Worm (Caenorhabditis elegans) whole organism, L2 larva: ENCODE data around the gene F23H11.5.

Experiments
- C34F6.9 ChIP-seq: fragments of 150-350 bp; optimal IDR thresholded peaks from 2 replicates; lab custom pipeline; 2014; ENCODE audit warnings: missing biosample characterization, missing genetic modification characterization
- F13H6.1 ChIP-seq: sonication (generic microtip); optimal IDR thresholded peaks from 2 replicates; lab custom pipeline; 2016; ENCODE audit warnings: missing genetic modification characterization, missing compliant biosample characterization
- R02D3.7 ChIP-seq: fragments of 150-350 bp; optimal IDR thresholded peaks from 2 replicates; lab custom pipeline; 2014; ENCODE audit warnings: missing biosample characterization, missing genetic modification characterization
- Y55F3AM.14 ChIP-seq: fragments of 200-800 bp; sonication (Bioruptor generic); optimal IDR thresholded peaks from 2 replicates; lab custom pipeline; 2018; ENCODE audit warnings: mild to moderate bottlenecking, missing genetic modification characterization, missing compliant biosample characterization
- ZK546.5 ChIP-seq: sonication (generic microtip); optimal IDR thresholded peaks from 2 replicates; lab custom pipeline; 2017; ENCODE audit warnings: missing biosample characterization, missing genetic modification characterization
- alr-1 ChIP-seq: fragments of 150-350 bp; optimal IDR thresholded peaks from 2 replicates; lab custom pipeline; 2014; ENCODE audit warnings: missing biosample characterization, missing genetic modification characterization
- ama-1 ChIP-seq: fragments of 150-350 bp; optimal IDR thresholded peaks from 2 replicates; lab custom pipeline; 2018; ENCODE audit warnings: inconsistent platforms
- blmp-1 ChIP-seq: sonication (generic microtip); optimal IDR thresholded peaks from 2 replicates; lab custom pipeline; 2017; ENCODE audit warnings: missing genetic modification characterization, mild to moderate bottlenecking, missing compliant biosample characterization, antibody characterized with exemption, moderate library complexity; ENCODE audit not compliant: insufficient read depth
- ceh-82 ChIP-seq: fragments of 150-350 bp; optimal IDR thresholded peaks from 2 replicates; lab custom pipeline; 2014; ENCODE audit warnings: missing biosample characterization, missing genetic modification characterization
- crh-2 ChIP-seq: sonication (generic microtip); optimal IDR thresholded peaks from 2 replicates; lab custom pipeline; 2017; ENCODE audit warnings: missing biosample characterization, missing genetic modification characterization
- egl-27 ChIP-seq: sonication (generic microtip); optimal IDR thresholded peaks from 3 replicates; lab custom pipeline; 2017; ENCODE audit warnings: missing biosample characterization, missing genetic modification reagents, missing genetic modification characterization
- elt-3 ChIP-seq: sonication (generic microtip); optimal IDR thresholded peaks from 2 replicates; lab custom pipeline; 2017; ENCODE audit warnings: missing biosample characterization, missing genetic modification characterization
- lin-11 ChIP-seq: fragments of 150-350 bp; sonication (generic microtip); optimal IDR thresholded peaks from 2 replicates; lab custom pipeline; 2014; ENCODE audit warnings: missing biosample characterization, missing genetic modification characterization, inconsistent platforms, mixed read lengths
- lsy-2 ChIP-seq, 2 experiments: fragments of 150-350 bp in 1 of 2; sonication (generic microtip) in 1 of 2; optimal IDR thresholded peaks; 2 replicates each; lab custom pipeline; 2014 to 2017; ENCODE audit warnings: missing biosample characterization in 2 of 2, missing genetic modification characterization in 2 of 2
- mab-5 ChIP-seq: fragments of 150-350 bp; optimal IDR thresholded peaks from 2 replicates; lab custom pipeline; 2014; ENCODE audit warnings: missing biosample characterization, missing genetic modification characterization
- mbf-1 ChIP-seq: sonication (generic microtip); optimal IDR thresholded peaks from 2 replicates; lab custom pipeline; 2017; ENCODE audit warnings: missing biosample characterization, missing genetic modification characterization
- nhr-10 ChIP-seq: sonication (generic microtip); optimal IDR thresholded peaks from 2 replicates; lab custom pipeline; 2017; ENCODE audit warnings: missing biosample characterization, missing genetic modification characterization
- nhr-11 ChIP-seq: fragments of 150-350 bp; optimal IDR thresholded peaks from 2 replicates; lab custom pipeline; 2014; ENCODE audit warnings: missing biosample characterization, missing genetic modification characterization
- nhr-12 ChIP-seq: fragments of 150-350 bp; optimal IDR thresholded peaks from 2 replicates; lab custom pipeline; 2014; ENCODE audit warnings: missing biosample characterization, missing genetic modification characterization
- nhr-129 ChIP-seq: fragments of 150-350 bp; optimal IDR thresholded peaks from 2 replicates; lab custom pipeline; 2014; ENCODE audit warnings: missing biosample characterization, missing genetic modification characterization
- nhr-23 ChIP-seq: fragments of 150-350 bp; optimal IDR thresholded peaks from 2 replicates; lab custom pipeline; 2014; ENCODE audit warnings: missing biosample characterization, missing genetic modification reagents, missing genetic modification characterization
- nhr-237 ChIP-seq: fragments of 150-350 bp; optimal IDR thresholded peaks from 2 replicates; lab custom pipeline; 2014; ENCODE audit warnings: missing biosample characterization, missing genetic modification characterization
- nhr-25 ChIP-seq: fragments of 150-350 bp; sonication (generic microtip); optimal IDR thresholded peaks from 3 replicates; lab custom pipeline; 2014; ENCODE audit warnings: missing biosample characterization, missing genetic modification characterization
- sem-4 ChIP-seq: fragments of 150-350 bp; optimal IDR thresholded peaks from 2 replicates; lab custom pipeline; 2014; ENCODE audit warnings: missing biosample characterization, missing genetic modification reagents, missing genetic modification characterization
- skn-1 ChIP-seq: sonication (generic microtip); optimal IDR thresholded peaks from 2 replicates; lab custom pipeline; 2017; ENCODE audit warnings: missing biosample characterization, missing genetic modification characterization
- sma-3 ChIP-seq: sonication (generic microtip); optimal IDR thresholded peaks from 2 replicates; lab custom pipeline; 2016; ENCODE audit warnings: missing genetic modification reagents, missing genetic modification characterization, missing compliant biosample characterization
- sma-9 ChIP-seq, 2 experiments: fragments of 150-350 bp in 1 of 2; sonication (generic microtip) in 1 of 2; optimal IDR thresholded peaks; 2 replicates each; lab custom pipeline; 2014 to 2016; ENCODE audit warnings: missing genetic modification characterization in 2 of 2, mild to moderate bottlenecking in 1 of 2, missing biosample characterization in 1 of 2, missing compliant biosample characterization in 1 of 2, missing genetic modification reagents in 1 of 2, moderate library complexity in 1 of 2
- snpc-4 ChIP-seq: fragments of 150-350 bp; optimal IDR thresholded peaks from 2 replicates; lab custom pipeline; 2014; ENCODE audit warnings: missing biosample characterization, missing genetic modification characterization
- unc-39 ChIP-seq: fragments of 150-350 bp; optimal IDR thresholded peaks from 2 replicates; lab custom pipeline; 2014; ENCODE audit warnings: missing biosample characterization, missing genetic modification characterization
- unc-62 ChIP-seq: fragments of 150-350 bp; optimal IDR thresholded peaks from 2 replicates; lab custom pipeline; 2014; ENCODE audit warnings: missing biosample characterization, missing genetic modification reagents, missing genetic modification characterization
- zag-1 ChIP-seq: fragments of 150-350 bp; optimal IDR thresholded peaks from 2 replicates; lab custom pipeline; 2014; ENCODE audit warnings: missing biosample characterization, missing genetic modification characterization
- ztf-1 ChIP-seq: fragments of 200-800 bp; sonication (Bioruptor generic); conservative IDR thresholded peaks from 2 replicates; pipeline ENCODE4 v1.3.6; 2022; ENCODE audit warnings: missing genetic modification characterization, missing compliant biosample characterization
- ztf-11 ChIP-seq: sonication (generic microtip); optimal IDR thresholded peaks from 2 replicates; lab custom pipeline; 2017; ENCODE audit warnings: missing biosample characterization, missing genetic modification characterization
- ztf-4 ChIP-seq: fragments of 150-350 bp; optimal IDR thresholded peaks from 2 replicates; lab custom pipeline; 2014; ENCODE audit warnings: missing biosample characterization, missing genetic modification characterization

F23H11.5 gene

DNA sequence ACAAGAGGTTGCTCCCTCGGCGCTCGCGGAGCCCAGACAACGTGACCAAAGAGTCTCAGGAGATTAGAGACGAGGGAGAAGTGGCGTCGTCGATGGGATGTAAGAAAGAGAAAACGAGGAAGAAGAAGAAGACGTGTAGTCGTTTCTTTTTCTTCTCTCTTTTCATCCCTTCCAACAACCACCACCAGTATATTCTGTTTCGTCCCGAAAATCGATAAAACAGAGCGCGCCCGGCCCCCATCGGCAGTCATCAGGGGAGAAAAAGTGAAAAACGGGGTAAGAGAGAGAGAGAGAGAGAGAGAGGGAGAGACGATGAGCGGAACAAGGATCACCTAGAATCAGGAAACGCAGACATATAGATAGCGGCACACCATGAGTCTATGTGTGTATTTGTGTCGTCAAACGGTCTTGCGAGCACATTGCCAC is 22.5 kb downstream of the F23H11.5 start (continued):
- peak; percentile 73 for TF ChIP-seq lin-11 (tag; lab: Kevin White, UChicago)
- no peak for TF ChIP-seq egl-27 (tag; lab: Kevin White, UChicago)
- no peak for TF ChIP-seq nhr-25 (tag; lab: Kevin White, UChicago)
- no peak for TF ChIP-seq nhr-12
- peak; percentile 64 to 78 for TF ChIP-seq lsy-2 (tag; optimal IDR thresholded peaks at IDR 0.05; lab: Kevin White, UChicago)
- no peak for TF ChIP-seq ZK546.5 (tag; lab: Kevin White, UChicago)
- TF ChIP-seq unc-62 (GFP tag; lab: Kevin White, UChicago): no peak
- peak; percentile 68 for TF ChIP-seq sma-9 (GFP tag; optimal IDR thresholded peaks at IDR 0.05; lab: Kevin White, UChicago)
- no peak for TF ChIP-seq sma-9 (tag; optimal IDR thresholded peaks at IDR 0.05; lab: Kevin White, UChicago)
- peak; percentile 71 for TF ChIP-seq Y55F3AM.14
- no peak for TF ChIP-seq skn-1
- TF ChIP-seq ztf-1 (GFP tag; lab: Robert Waterston, UW): no peak
- TF ChIP-seq, all 48 proteins: peak for 21

DNA sequence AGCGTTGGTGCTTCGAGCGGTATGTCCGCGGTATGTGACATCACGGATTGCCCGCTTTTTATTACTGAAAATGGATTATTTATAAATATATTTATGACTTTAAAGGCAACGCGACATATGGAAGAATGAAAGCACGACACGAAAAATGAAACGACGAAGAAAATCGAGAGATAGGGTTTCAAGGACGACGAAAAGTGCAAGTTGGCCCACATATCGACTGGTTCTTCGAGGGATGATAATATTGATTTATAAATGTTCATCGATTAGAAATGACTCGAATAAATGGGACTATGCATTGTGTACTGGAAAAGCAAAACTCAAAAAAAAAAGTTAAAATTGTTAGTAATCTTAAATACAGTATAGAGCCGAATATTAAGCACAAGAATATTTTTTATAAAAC is 23.7 kb downstream of the F23H11.5 start, which contains the start of gene zer-1:
Gene zer-1, minus strand, starts transcription at position 68 of the 400 bp plus-strand sequence.
- TF ChIP-seq C34F6.9 (tag; lab: Kevin White, UChicago) (no peak), ztf-11 (tag; lab: Kevin White, UChicago) (no peak), nhr-10 (no peak), blmp-1 (tag; lab: Kevin White, UChicago) (peak; percentile 67), lin-11 (tag; lab: Kevin White, UChicago) (no peak), elt-3 (tag; lab: Kevin White, UChicago) (no peak), sma-3 (GFP tag; lab: Kevin White, UChicago) (no peak), snpc-4 (tag; lab: Kevin White, UChicago) (no peak), ama-1 (no peak), F13H6.1 (tag; lab: Kevin White, UChicago) (no peak), crh-2 (tag; lab: Kevin White, UChicago) (peak; percentile 8), mab-5 (no peak), Y55F3AM.14 (no peak), R02D3.7 (tag; lab: Kevin White, UChicago) (no peak), ztf-4 (no peak)

DNA sequence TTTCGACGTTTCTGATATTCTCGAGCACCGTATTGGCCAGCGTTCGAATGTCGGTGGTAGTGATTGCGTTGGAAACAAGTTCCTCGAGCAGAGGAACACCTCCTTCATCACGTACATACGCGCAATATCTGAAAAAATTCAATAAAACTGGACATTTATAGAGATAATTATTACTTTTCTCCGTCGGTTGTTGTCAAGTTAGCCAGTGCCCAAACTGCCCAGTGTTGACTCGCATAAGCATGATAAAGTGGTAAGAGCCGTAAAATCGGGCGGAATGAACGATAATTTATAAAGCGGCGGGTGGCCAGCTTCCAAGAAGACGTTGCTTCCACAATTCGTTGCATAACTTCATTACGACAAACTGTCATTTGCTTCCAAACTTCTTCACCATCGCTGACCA is 26.8 kb downstream of the F23H11.5 start:
- TF ChIP-seq unc-62 (GFP tag; lab: Kevin White, UChicago) (no peak), ZK546.5 (tag; lab: Kevin White, UChicago) (no peak), nhr-25 (tag; lab: Kevin White, UChicago) (no peak), mab-5 (no peak), Y55F3AM.14 (no peak), nhr-11 (tag; lab: Kevin White, UChicago) (no peak), F13H6.1 (tag; lab: Kevin White, UChicago) (no peak), nhr-129 (tag; lab: Kevin White, UChicago) (no peak), alr-1 (tag; lab: Kevin White, UChicago) (no peak), lin-11 (tag; lab: Kevin White, UChicago) (no peak), zag-1 (tag; lab: Kevin White, UChicago) (no peak), nhr-237 (tag; lab: Kevin White, UChicago) (no peak)

DNA sequence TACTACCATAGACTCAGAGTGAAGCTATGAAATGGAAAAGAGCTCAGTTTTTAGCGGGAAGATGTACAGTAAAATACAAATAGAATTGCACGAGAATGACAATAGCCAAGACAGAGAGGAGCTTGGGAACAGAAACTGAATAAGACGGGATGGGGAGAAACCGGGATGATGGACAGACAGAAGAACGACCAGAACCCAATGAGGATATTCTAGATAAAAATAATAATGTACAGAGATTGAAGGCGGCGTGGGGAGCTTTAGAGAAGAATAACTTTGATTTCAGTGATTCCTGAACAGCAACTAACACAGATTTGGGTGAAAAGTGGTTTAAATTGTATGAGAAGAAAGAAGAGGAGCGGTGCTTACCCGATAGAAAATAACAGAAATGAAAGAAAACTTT is 28.9 kb downstream of the F23H11.5 start:
- TF ChIP-seq unc-39 (tag; lab: Kevin White, UChicago): no peak
- no peak for TF ChIP-seq sem-4 (tag; lab: Kevin White, UChicago)
- TF ChIP-seq ztf-11 (tag; lab: Kevin White, UChicago): no peak
- TF ChIP-seq crh-2 (tag; lab: Kevin White, UChicago): no peak
- TF ChIP-seq ceh-82: no peak
- no peak for TF ChIP-seq alr-1 (tag; lab: Kevin White, UChicago)
- TF ChIP-seq mbf-1 (tag; lab: Kevin White, UChicago): no peak
- no peak for TF ChIP-seq ZK546.5 (tag; lab: Kevin White, UChicago)

DNA sequence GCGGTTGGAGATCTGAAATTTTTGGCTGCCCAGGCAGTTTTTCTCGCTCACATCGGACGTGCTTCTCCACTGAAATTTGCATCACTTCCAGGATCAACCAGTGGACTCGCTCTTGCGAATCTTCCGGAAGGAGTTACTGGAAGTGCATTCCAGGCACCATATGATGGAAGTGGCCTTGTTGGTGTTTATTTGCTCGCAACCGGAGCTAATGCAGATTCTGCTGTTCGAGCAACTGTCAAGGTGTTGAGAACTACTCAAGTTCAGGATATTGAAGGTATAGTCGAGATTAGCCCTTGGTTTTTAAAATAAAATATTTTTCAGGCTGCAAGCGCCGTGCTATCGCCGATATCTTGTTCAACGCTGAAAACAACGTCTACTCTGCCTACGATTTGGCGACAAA is 29.6 kb downstream of the F23H11.5 start:
- TF ChIP-seq zag-1 (tag; lab: Kevin White, UChicago) (no peak), nhr-23 (no peak)
